Worm (Caenorhabditis elegans): ENCODE data around the gene nemt-1.
"Not testable (repeated sequence)": the region's sequence is repeated elsewhere in the genome, so short reads cannot be mapped to it uniquely, and the experiment has no call there.

nemt-1 gene

ce11 chrIV:9296285-9296684 is 23.0 kb downstream of the nemt-1 start, which contains the start of gene F49C12.1:
F49C12.1 (minus strand) TSS chrIV:9296354.
- TF ChIP-seq sma-9 (GFP tag; optimal IDR thresholded peaks at IDR 0.05) (no peak), sma-9 (tag; optimal IDR thresholded peaks at IDR 0.05) (no peak)

ce11 chrIV:9293825-9294224 is 25.4 kb downstream of the nemt-1 start, which contains the start of gene nhr-264:
nhr-264 (minus strand) TSS chrIV:9293925.
- not testable (repeated sequence) for TF ChIP-seq ZK546.5, nhr-129, nhr-6 (tag; optimal IDR thresholded peaks at IDR 0.05)

- TF ChIP-seq nhr-237 (tag; optimal IDR thresholded peaks at IDR 0.05) = no peak
- no peak for TF ChIP-seq elt-3 (tag; optimal IDR thresholded peaks at IDR 0.05)
- no peak for TF ChIP-seq sma-3 (GFP tag; optimal IDR thresholded peaks at IDR 0.05)
- no peak for TF ChIP-seq nhr-25 (tag; optimal IDR thresholded peaks at IDR 0.05)
- TF ChIP-seq dmd-4 (tag; optimal IDR thresholded peaks at IDR 0.05) = no peak
- TF ChIP-seq zag-1 (tag; optimal IDR thresholded peaks at IDR 0.05) = no peak
- peak; percentile 73 for TF ChIP-seq elt-1 (tag; optimal IDR thresholded peaks at IDR 0.05)
- TF ChIP-seq aly-2 (tag; optimal IDR thresholded peaks at IDR 0.05) = no peak
- no peak for TF ChIP-seq skn-1 (tag; optimal IDR thresholded peaks at IDR 0.05)
Measured at ce11 chrIV:9289635-9290034, 29.6 kb downstream of the nemt-1 start.

- TF ChIP-seq ZK546.5 (tag; optimal IDR thresholded peaks at IDR 0.05); lin-13 (GFP tag; optimal IDR thresholded peaks at IDR 0.05); nhr-129 (tag; optimal IDR thresholded peaks at IDR 0.05): not testable (repeated sequence)
Measured at ce11 chrIV:9286305-9286704, 32.9 kb downstream of the nemt-1 start, which contains the start of gene nhr-267. nhr-267 (minus strand) TSS chrIV:9286405.

- no peak for TF ChIP-seq sma-9 (GFP tag; optimal IDR thresholded peaks at IDR 0.05)
- TF ChIP-seq sma-9 (tag; optimal IDR thresholded peaks at IDR 0.05) = no peak
- TF ChIP-seq nhr-237 (tag; optimal IDR thresholded peaks at IDR 0.05) = no peak
- TF ChIP-seq lin-39 (tag; optimal IDR thresholded peaks at IDR 0.05) = no peak
- no peak for TF ChIP-seq sem-4 (tag; optimal IDR thresholded peaks at IDR 0.05)
- no peak for TF ChIP-seq nhr-12 (tag; optimal IDR thresholded peaks at IDR 0.05)
- TF ChIP-seq nhr-6 (tag; optimal IDR thresholded peaks at IDR 0.05) = no peak
- TF ChIP-seq egl-27 (tag; optimal IDR thresholded peaks at IDR 0.05) = no peak
- no peak for TF ChIP-seq nhr-129 (tag; optimal IDR thresholded peaks at IDR 0.05)
- no peak for TF ChIP-seq peb-1 (tag; optimal IDR thresholded peaks at IDR 0.05)
- TF ChIP-seq unc-62 (GFP tag; optimal IDR thresholded peaks at IDR 0.05) = no peak
- no peak for TF ChIP-seq nhr-21 (tag; optimal IDR thresholded peaks at IDR 0.05)
- no peak for TF ChIP-seq fos-1 (tag; optimal IDR thresholded peaks at IDR 0.05)
Measured at ce11 chrIV:9274008-9274529, 45.2 kb downstream of the nemt-1 start, which contains the start of gene nmy-3. nmy-3 (plus strand) TSS chrIV:9274479.

- TF ChIP-seq F13H6.1 (tag; optimal IDR thresholded peaks at IDR 0.05) (no peak), peb-1 (tag; optimal IDR thresholded peaks at IDR 0.05) (no peak), elt-1 (tag; optimal IDR thresholded peaks at IDR 0.05) (no peak), nhr-237 (tag; optimal IDR thresholded peaks at IDR 0.05) (no peak), ceh-82 (tag; optimal IDR thresholded peaks at IDR 0.05) (no peak), unc-39 (tag; optimal IDR thresholded peaks at IDR 0.05) (no peak), ztf-4 (tag; optimal IDR thresholded peaks at IDR 0.05) (no peak), mab-5 (tag; optimal IDR thresholded peaks at IDR 0.05) (no peak), nhr-11 (tag; optimal IDR thresholded peaks at IDR 0.05) (no peak), unc-55 (GFP tag; optimal IDR thresholded peaks at IDR 0.05) (no peak), sma-3 (GFP tag; optimal IDR thresholded peaks at IDR 0.05) (no peak), sma-9 (GFP tag; optimal IDR thresholded peaks at IDR 0.05) (no peak), sma-9 (tag; optimal IDR thresholded peaks at IDR 0.05) (no peak)
Measured at ce11 chrIV:9269796-9270195, 49.4 kb downstream of the nemt-1 start, which contains the start of gene flh-3. flh-3 (plus strand) TSS chrIV:9270096.

ce11 chrIV:9268916-9269315 is 50.3 kb downstream of the nemt-1 start:
- TF ChIP-seq blmp-1 (tag; optimal IDR thresholded peaks at IDR 0.05; ENCODE audit: insufficient read depth) = no peak
- TF ChIP-seq sma-9 (GFP tag; optimal IDR thresholded peaks at IDR 0.05) = no peak
- no peak for TF ChIP-seq sma-9 (tag; optimal IDR thresholded peaks at IDR 0.05)
- TF ChIP-seq nhr-129 (tag; optimal IDR thresholded peaks at IDR 0.05) = no peak
- no peak for TF ChIP-seq zag-1 (tag; optimal IDR thresholded peaks at IDR 0.05)
- no peak for TF ChIP-seq sem-4 (tag; optimal IDR thresholded peaks at IDR 0.05)
- TF ChIP-seq unc-62 (GFP tag; optimal IDR thresholded peaks at IDR 0.05) = no peak
- no peak for TF ChIP-seq ztf-1 (GFP tag; conservative IDR thresholded peaks at IDR 0.05)
- no peak for TF ChIP-seq egl-27 (tag; optimal IDR thresholded peaks at IDR 0.05)
- no peak for TF ChIP-seq sma-3 (GFP tag; optimal IDR thresholded peaks at IDR 0.05)
- no peak for TF ChIP-seq ztf-11 (tag; optimal IDR thresholded peaks at IDR 0.05)

All from whole organism, L2 larva.